Worm (Caenorhabditis elegans): ENCODE results near the gene R151.1.

The R151.1 gene

ce11 chrIII:7192942-7193665 lies 23.2 kb upstream of the R151.1 start, which contains the start of gene mec-14:
Gene mec-14, minus strand, starts transcription at chrIII:7192992.
- TF ChIP-seq gmeb-2 (tag; optimal IDR thresholded peaks at IDR 0.05) = no peak
- no peak for TF ChIP-seq elt-2 (tag; optimal IDR thresholded peaks at IDR 0.05)
- no peak for TF ChIP-seq pros-1 (tag; optimal IDR thresholded peaks at IDR 0.05)
- TF ChIP-seq hlh-6 (tag; optimal IDR thresholded peaks at IDR 0.05) = no peak
- no peak for TF ChIP-seq ahr-1 (tag; optimal IDR thresholded peaks at IDR 0.05)
- TF ChIP-seq sox-2 (GFP tag; IDR thresholded peaks at IDR 0.05) = no peak
- TF ChIP-seq K02D7.2 (tag; optimal IDR thresholded peaks at IDR 0.05) = no peak
- no peak for TF ChIP-seq ceh-2 (tag; optimal IDR thresholded peaks at IDR 0.05)
- TF ChIP-seq hlh-13 (GFP tag; optimal IDR thresholded peaks at IDR 0.05) = no peak
- no peak for TF ChIP-seq rnt-1 (tag; optimal IDR thresholded peaks at IDR 0.05)

- TF ChIP-seq fax-1 (tag; optimal IDR thresholded peaks at IDR 0.05) = no peak
These were observed 21.0 kb upstream of the R151.1 start, which contains the start of gene F37C12.18 for ce11 chrIII:7195325-7195724. Gene F37C12.18, minus strand, starts transcription at chrIII:7195425.

ce11 chrIII:7197973-7198372 lies 18.4 kb upstream of the R151.1 start, which contains the start of gene exos-9:
Gene exos-9, minus strand, starts transcription at chrIII:7198073.
- TF ChIP-seq C08G9.2 (tag; optimal IDR thresholded peaks at IDR 0.05) (no peak), Y22D7AL.16 (tag; optimal IDR thresholded peaks at IDR 0.05) (no peak), nhr-232 (tag; optimal IDR thresholded peaks at IDR 0.05) (no peak), ref-2 (tag; optimal IDR thresholded peaks at IDR 0.05) (no peak), ceh-30 (tag; optimal IDR thresholded peaks at IDR 0.05) (no peak), fkh-6 (tag; optimal IDR thresholded peaks at IDR 0.05) (no peak), sox-2 (GFP tag; IDR thresholded peaks at IDR 0.05) (no peak), nfya-1 (tag; optimal IDR thresholded peaks at IDR 0.05) (no peak), npax-4 (tag; optimal IDR thresholded peaks at IDR 0.05) (no peak), fkh-10 (GFP tag; optimal IDR thresholded peaks at IDR 0.05) (no peak), pqm-1 (tag; optimal IDR thresholded peaks at IDR 0.05) (no peak), unc-42 (tag; optimal IDR thresholded peaks at IDR 0.05) (no peak), lim-6 (tag; optimal IDR thresholded peaks at IDR 0.05) (no peak), gmeb-2 (tag; optimal IDR thresholded peaks at IDR 0.05) (no peak), unc-55 (GFP tag; optimal IDR thresholded peaks at IDR 0.05) (no peak), rnt-1 (tag; optimal IDR thresholded peaks at IDR 0.05) (no peak), elt-2 (tag; optimal IDR thresholded peaks at IDR 0.05) (no peak)

DNA sequence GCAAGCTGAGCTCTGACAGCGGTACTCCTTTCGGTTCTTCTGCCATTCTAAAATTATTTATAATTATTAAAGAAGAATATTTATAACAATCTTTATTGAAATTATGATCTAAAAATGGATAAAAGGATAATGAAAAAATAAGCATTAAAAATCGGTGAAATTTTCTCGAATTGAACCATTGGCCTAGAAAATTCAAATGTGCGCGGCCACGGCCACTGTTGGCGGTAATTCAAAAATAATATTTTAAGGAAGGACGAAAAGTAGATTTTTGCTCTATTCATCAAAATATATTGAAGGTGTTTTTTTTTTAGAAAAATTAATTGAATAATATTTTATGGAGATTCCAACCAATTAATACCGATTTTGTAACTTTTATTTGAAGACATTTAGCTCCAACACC lies 17.5 kb upstream of the R151.1 start, which contains the start of gene pfd-5:
Gene pfd-5, minus strand, starts transcription at position 47 of the 400 bp plus-strand sequence.
- TF ChIP-seq nhr-11 (tag; optimal IDR thresholded peaks at IDR 0.05) (no peak), lim-6 (tag; optimal IDR thresholded peaks at IDR 0.05) (peak; percentile 51), ceh-14 (tag; optimal IDR thresholded peaks at IDR 0.05) (peak; percentile 73), ceh-18 (tag; optimal IDR thresholded peaks at IDR 0.05) (no peak), tbx-7 (tag; optimal IDR thresholded peaks at IDR 0.05) (peak; percentile 90), C08G9.2 (tag; optimal IDR thresholded peaks at IDR 0.05) (peak; percentile 92), ceh-31 (tag; optimal IDR thresholded peaks at IDR 0.05) (peak; percentile 91), elt-2 (tag; optimal IDR thresholded peaks at IDR 0.05) (peak; percentile 69), K09A11.1 (tag; optimal IDR thresholded peaks at IDR 0.05; ENCODE audit: insufficient read depth) (no peak), unc-42 (tag; optimal IDR thresholded peaks at IDR 0.05) (peak; percentile 23), tbx-2 (tag; optimal IDR thresholded peaks at IDR 0.05) (peak; percentile 87), pqm-1 (tag; optimal IDR thresholded peaks at IDR 0.05) (peak; percentile 58), hlh-15 (tag; optimal IDR thresholded peaks at IDR 0.05) (peak; percentile 11), nfya-1 (tag; optimal IDR thresholded peaks at IDR 0.05) (peak; percentile 46), hlh-6 (tag; optimal IDR thresholded peaks at IDR 0.05) (peak; percentile 9), syd-9 (tag; optimal IDR thresholded peaks at IDR 0.05) (no peak), ttx-3 (tag; optimal IDR thresholded peaks at IDR 0.05) (no peak), dve-1 (tag; optimal IDR thresholded peaks at IDR 0.05) (no peak), ceh-48 (tag; optimal IDR thresholded peaks at IDR 0.05) (no peak), Y22D7AL.16 (tag; optimal IDR thresholded peaks at IDR 0.05) (no peak), rnt-1 (tag; optimal IDR thresholded peaks at IDR 0.05) (peak; percentile 47), sox-4 (tag; optimal IDR thresholded peaks at IDR 0.05) (no peak), elt-4 (tag; optimal IDR thresholded peaks at IDR 0.05) (no peak), ref-2 (tag; optimal IDR thresholded peaks at IDR 0.05) (peak; percentile 84), ets-4 (tag; optimal IDR thresholded peaks at IDR 0.05) (peak; percentile 90), sdc-2 (tag; optimal IDR thresholded peaks at IDR 0.05) (peak; percentile 21), gmeb-2 (tag; optimal IDR thresholded peaks at IDR 0.05) (peak; percentile 18), zip-5 (tag; optimal IDR thresholded peaks at IDR 0.05) (peak; percentile 90), unc-3 (GFP tag; conservative IDR thresholded peaks at IDR 0.05) (no peak; the same call in 1 of the 2 replicates), unc-3 (tag; optimal IDR thresholded peaks at IDR 0.05) (peak; percentile 12), ztf-16 (tag; optimal IDR thresholded peaks at IDR 0.05) (peak; percentile 43), unc-86 (tag; optimal IDR thresholded peaks at IDR 0.05) (peak; percentile 51)

Data from whole organism, late embryonic.